Fruit fly (Drosophila melanogaster): ENCODE results near the gene CG42752.
A peak's percentile ranks its signal among the peaks of the same experiment; 100 is the strongest.

dm6 chr2L:18702721-18703488 lies 37.0 kb downstream of the CG42752 start, which contains the start of the genes CG10376 and CG10343:
- no peak for TF ChIP-seq lola (GFP tag; optimal IDR thresholded peaks at IDR 0.05)
- TF ChIP-seq N (GFP tag; optimal IDR thresholded peaks at IDR 0.05) = peak; percentile 98
- no peak for TF ChIP-seq dsf (GFP tag; optimal IDR thresholded peaks at IDR 0.05; ENCODE audit: borderline replicate concordance)
- TF ChIP-seq fru (GFP tag; optimal IDR thresholded peaks at IDR 0.05) = peak; percentile 70
- TF ChIP-seq Hr78 (GFP tag; optimal IDR thresholded peaks at IDR 0.05) = peak; percentile 90
- no peak for TF ChIP-seq Dif (GFP tag; optimal IDR thresholded peaks at IDR 0.05; ENCODE audit: partially characterized antibody)
- peak; percentile 56 for TF ChIP-seq ey (GFP tag; optimal IDR thresholded peaks at IDR 0.05)
- TF ChIP-seq dmrt93B (GFP tag; optimal IDR thresholded peaks at IDR 0.05) = peak; percentile 83
- peak; percentile 68 for TF ChIP-seq h (GFP tag; optimal IDR thresholded peaks at IDR 0.05)
- peak; percentile 76 for TF ChIP-seq woc (GFP tag; optimal IDR thresholded peaks at IDR 0.05)
- TF ChIP-seq Dfd (GFP tag; optimal IDR thresholded peaks at IDR 0.05) = no peak
- TF ChIP-seq CG9705 (GFP tag; optimal IDR thresholded peaks at IDR 0.05) = peak; percentile 79
- no peak for TF ChIP-seq br (GFP tag; optimal IDR thresholded peaks at IDR 0.05)
- peak; percentile 87 for TF ChIP-seq Sp1 (GFP tag; optimal IDR thresholded peaks at IDR 0.05)

Data from whole organism, wandering third instar larva.